Worm (Caenorhabditis elegans) whole organism, midembryonic: Measurements from ENCODE around the gene ptl-1.

ENCODE experiments used
- T22C8.4 ChIP-seq: fragments of 200-800 bp; sonication (Bioruptor generic); IDR thresholded peaks from 2 replicates; pipeline ENCODE4 v1.3.6; 2022; ENCODE audit warnings: missing genetic modification characterization, missing compliant biosample characterization
- cog-1 ChIP-seq: sonication (generic microtip); optimal IDR thresholded peaks from 2 replicates; lab custom pipeline; 2016; ENCODE audit warnings: missing genetic modification characterization, missing compliant biosample characterization
- flt-1 ChIP-seq: fragments of 200-800 bp; sonication (Bioruptor generic); IDR thresholded peaks from 2 replicates; pipeline ENCODE4 v1.3.6; 2022; ENCODE audit warnings: missing genetic modification characterization, missing compliant biosample characterization
- klf-2 ChIP-seq: fragments of 200-800 bp; sonication (Bioruptor generic); conservative IDR thresholded peaks from 2 replicates; pipeline ENCODE4 v1.3.6; 2022; ENCODE audit warnings: missing genetic modification reagents, missing genetic modification characterization, missing compliant biosample characterization
- med-1 ChIP-seq: sonication (generic microtip); optimal IDR thresholded peaks from 2 replicates; lab custom pipeline; 2017; ENCODE audit warnings: missing genetic modification characterization, mild to moderate bottlenecking, missing compliant biosample characterization, antibody characterized with exemption, missing genetic modification reagents; ENCODE audit not compliant: insufficient read depth
- ref-1 ChIP-seq: fragments of 200-800 bp; sonication (Bioruptor generic); conservative IDR thresholded peaks from 2 replicates; pipeline ENCODE4 v1.3.6; 2022; ENCODE audit warnings: missing genetic modification reagents, missing genetic modification characterization, missing compliant biosample characterization
- tab-1 ChIP-seq: fragments of 200-800 bp; sonication (Bioruptor generic); IDR thresholded peaks from 2 replicates; pipeline ENCODE4 v1.3.6; 2022; ENCODE audit warnings: missing genetic modification characterization, missing compliant biosample characterization
- ztf-23 ChIP-seq: fragments of 200-800 bp; sonication (Bioruptor generic); IDR thresholded peaks from 2 replicates; pipeline ENCODE4 v1.3.6; 2022; ENCODE audit warnings: missing genetic modification reagents, missing genetic modification characterization, missing compliant biosample characterization
- ztf-29 ChIP-seq: fragments of 200-800 bp; sonication (Bioruptor generic); IDR thresholded peaks from 2 replicates; pipeline ENCODE4 v1.3.6; 2022; ENCODE audit warnings: missing genetic modification reagents, missing genetic modification characterization, missing compliant biosample characterization

- TF ChIP-seq tab-1: no peak
- no peak for TF ChIP-seq klf-2 (GFP tag; lab: Robert Waterston, UW)
- TF ChIP-seq flt-1: no peak
- no peak for TF ChIP-seq ztf-23 (GFP tag; lab: Robert Waterston, UW)
- no peak for TF ChIP-seq med-1 (GFP tag; lab: Kevin White, UChicago)
- TF ChIP-seq cog-1 (tag; lab: Kevin White, UChicago): no peak
- TF ChIP-seq ztf-29 (GFP tag; lab: Robert Waterston, UW): no peak
- no peak for TF ChIP-seq ref-1 (GFP tag; lab: Robert Waterston, UW)
- no peak for TF ChIP-seq T22C8.4 (GFP tag; lab: Robert Waterston, UW)
These were observed 30.1 kb downstream of the ptl-1 start, which contains the start of gene trpp-11 for ce11 chrIII:794984-795596.
